Worm (Caenorhabditis elegans): ENCODE data around the gene K07F5.15.

DNA sequence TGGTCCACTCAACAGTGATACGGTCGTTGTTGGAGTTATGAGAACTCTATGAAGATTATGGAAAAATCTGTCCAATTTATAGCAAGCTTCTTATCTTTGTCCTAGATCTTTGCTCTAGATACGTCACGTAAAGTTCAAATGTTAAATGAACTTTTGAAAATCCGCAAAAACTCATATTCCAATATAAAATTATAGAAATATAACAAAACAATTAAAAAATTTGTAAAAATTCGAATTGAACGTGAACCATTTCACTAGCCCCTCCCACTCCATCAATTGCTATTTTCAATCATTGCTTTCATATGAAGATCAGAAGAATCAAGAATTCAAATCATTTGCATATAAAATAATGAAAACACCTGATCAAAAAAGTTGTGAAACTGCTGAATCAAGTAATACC lies 32.3 kb upstream of the K07F5.15 start, which contains the start of gene kin-21:
- TF ChIP-seq vab-7 (GFP tag; IDR thresholded peaks at IDR 0.05) (no peak), nhr-11 (tag; optimal IDR thresholded peaks at IDR 0.05) (no peak), lin-1 (GFP tag; IDR thresholded peaks at IDR 0.05) (no peak), mdl-1 (tag; optimal IDR thresholded peaks at IDR 0.05) (no peak), daf-19 (GFP tag; conservative IDR thresholded peaks at IDR 0.05) (no peak), egl-27 (tag; optimal IDR thresholded peaks at IDR 0.05) (no peak), nhr-77 (tag; optimal IDR thresholded peaks at IDR 0.05) (no peak), ces-1 (GFP tag; optimal IDR thresholded peaks at IDR 0.05) (no peak), nhr-76 (tag; optimal IDR thresholded peaks at IDR 0.05) (no peak)
